Fruit fly (Drosophila melanogaster): ENCODE results near the gene mus304.

DNA sequence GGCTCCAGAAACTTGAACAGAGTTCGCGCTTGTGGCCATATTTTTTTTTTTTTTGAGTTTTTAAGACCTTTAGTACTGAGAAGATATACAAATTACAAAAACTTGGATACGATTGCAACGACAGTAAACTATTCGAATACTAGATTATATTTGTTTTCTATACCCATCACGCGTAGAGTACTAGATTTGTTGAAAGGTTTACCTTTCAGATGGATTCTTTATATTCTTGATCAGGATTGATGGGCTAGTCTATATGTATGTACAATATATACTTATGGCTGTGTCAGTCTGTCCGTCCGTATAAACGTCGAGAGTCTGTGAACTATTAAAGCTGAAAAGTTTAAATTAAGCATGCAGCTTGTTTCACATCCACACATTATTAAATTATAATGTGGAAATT, 12.3 kb downstream of the mus304 start, which contains the start of gene CG42853:
- no peak for TF ChIP-seq CG1620 (GFP tag; optimal IDR thresholded peaks at IDR 0.05)
- no peak for TF ChIP-seq CG5204 (GFP tag; optimal IDR thresholded peaks at IDR 0.05)
- no peak for TF ChIP-seq pad (GFP tag; optimal IDR thresholded peaks at IDR 0.05)
- no peak for TF ChIP-seq cnc (optimal IDR thresholded peaks at IDR 0.05)
- TF ChIP-seq kay (GFP tag; ENCODE audit: borderline replicate concordance), result no peak
- no peak for TF ChIP-seq CG14711 (tag; optimal IDR thresholded peaks at IDR 0.05)
- no peak for TF ChIP-seq tj (GFP tag; optimal IDR thresholded peaks at IDR 0.05)
- TF ChIP-seq Hr96 (GFP tag; optimal IDR thresholded peaks at IDR 0.05), result no peak
- TF ChIP-seq CG11617 (GFP tag; optimal IDR thresholded peaks at IDR 0.05), result no peak
- no peak for TF ChIP-seq ovo (GFP tag; optimal IDR thresholded peaks at IDR 0.05)
- TF ChIP-seq Crg-1 (GFP tag; optimal IDR thresholded peaks at IDR 0.05), result no peak
- no peak for TF ChIP-seq cic (GFP tag; optimal IDR thresholded peaks at IDR 0.05)
- no peak for TF ChIP-seq CG33017 (tag; optimal IDR thresholded peaks at IDR 0.05)
- no peak for TF ChIP-seq Mnt (GFP tag; optimal IDR thresholded peaks at IDR 0.05)
